Fruit fly (Drosophila melanogaster) whole organism, prepupa: ENCODE measurements around the gene CG12278.
A peak's percentile ranks its signal among the peaks of the same experiment; 100 is the strongest.

ENCODE experiments used
- Blimp-1 ChIP-seq: fragments of 200-800 bp; sonication (Bioruptor generic); optimal IDR thresholded peaks from 3 replicates; lab custom pipeline; 2017; ENCODE audit warnings: missing biosample characterization, missing genetic modification characterization, mild to moderate bottlenecking, moderate library complexity, missing genetic modification reagents
- CG10631 ChIP-seq: fragments of 200-800 bp; sonication (Bioruptor generic); optimal IDR thresholded peaks from 2 replicates; lab custom pipeline; 2016; ENCODE audit warnings: missing biosample characterization, missing genetic modification characterization
- CG10669 ChIP-seq: fragments of 200-800 bp; sonication (Bioruptor generic); optimal IDR thresholded peaks from 3 replicates; lab custom pipeline; 2018; ENCODE audit warnings: missing biosample characterization, mild to moderate bottlenecking, missing genetic modification characterization, moderate library complexity
- CG11294 ChIP-seq: fragments of 200-800 bp; sonication (Bioruptor generic); IDR thresholded peaks from 2 replicates; pipeline ENCODE4 v1.3.6; 2022; ENCODE audit warnings: missing biosample characterization, missing genetic modification characterization
- CG11762 ChIP-seq: fragments of 200-800 bp; sonication (Bioruptor generic); optimal IDR thresholded peaks from 3 replicates; lab custom pipeline; 2016; ENCODE audit warnings: missing biosample characterization, missing genetic modification characterization; ENCODE audit not compliant: insufficient read depth
- CG11902 ChIP-seq: fragments of 200-800 bp; sonication (Bioruptor generic); optimal IDR thresholded peaks from 3 replicates; lab custom pipeline; 2016; ENCODE audit warnings: missing biosample characterization, missing genetic modification characterization
- CG15336 ChIP-seq: fragments of 200-800 bp; sonication (Bioruptor generic); IDR thresholded peaks from 2 replicates; pipeline ENCODE4 v1.3.6; 2022; ENCODE audit warnings: missing biosample characterization, missing genetic modification characterization
- CG1621 ChIP-seq: fragments of 200-800 bp; sonication (Bioruptor generic); optimal IDR thresholded peaks from 3 replicates; lab custom pipeline; 2018; ENCODE audit warnings: missing biosample characterization, mild to moderate bottlenecking, missing genetic modification characterization
- CG16779 ChIP-seq: fragments of 200-800 bp; sonication (Bioruptor generic); optimal IDR thresholded peaks from 3 replicates; lab custom pipeline; 2017; ENCODE audit warnings: missing biosample characterization, mild to moderate bottlenecking, missing genetic modification characterization
- CG31627 ChIP-seq: fragments of 200-800 bp; sonication (Bioruptor generic); optimal IDR thresholded peaks from 3 replicates; lab custom pipeline; 2016; ENCODE audit warnings: missing biosample characterization, missing genetic modification characterization
- CG32006 ChIP-seq: fragments of 200-800 bp; sonication (Bioruptor generic); optimal IDR thresholded peaks from 3 replicates; lab custom pipeline; 2017; ENCODE audit warnings: missing biosample characterization, mild to moderate bottlenecking, missing genetic modification characterization
- CG3919 ChIP-seq: fragments of 200-800 bp; sonication (Bioruptor generic); optimal IDR thresholded peaks from 3 replicates; lab custom pipeline; 2016; ENCODE audit warnings: missing biosample characterization, missing genetic modification characterization
- CG4318 ChIP-seq: fragments of 200-800 bp; sonication (Bioruptor generic); optimal IDR thresholded peaks from 3 replicates; lab custom pipeline; 2017; ENCODE audit warnings: missing biosample characterization, mild to moderate bottlenecking, missing genetic modification characterization
- CG6163 ChIP-seq: fragments of 200-800 bp; sonication (Bioruptor generic); IDR thresholded peaks from 3 replicates; pipeline ENCODE4 v1.3.6; 2022; ENCODE audit warnings: missing biosample characterization, missing genetic modification characterization
- CG6276 ChIP-seq: fragments of 200-800 bp; sonication (Bioruptor generic); optimal IDR thresholded peaks from 2 replicates; lab custom pipeline; 2017; ENCODE audit warnings: missing biosample characterization, mild to moderate bottlenecking, missing genetic modification characterization
- CG6792 ChIP-seq: fragments of 200-800 bp; sonication (Bioruptor generic); optimal IDR thresholded peaks from 3 replicates; lab custom pipeline; 2016; ENCODE audit warnings: missing biosample characterization, missing genetic modification characterization
- CG6808 ChIP-seq: fragments of 200-800 bp; sonication (Bioruptor generic); optimal IDR thresholded peaks from 3 replicates; lab custom pipeline; 2017; ENCODE audit warnings: missing biosample characterization, missing genetic modification characterization, mild to moderate bottlenecking, moderate library complexity, missing genetic modification reagents
- CG7368 ChIP-seq: fragments of 200-800 bp; sonication (Bioruptor generic); optimal IDR thresholded peaks from 3 replicates; lab custom pipeline; 2016; ENCODE audit warnings: missing biosample characterization, missing genetic modification characterization
- CG8119 ChIP-seq: fragments of 200-800 bp; sonication (Bioruptor generic); IDR thresholded peaks from 3 replicates; pipeline ENCODE4 v1.3.6; 2022; ENCODE audit warnings: missing biosample characterization, missing genetic modification characterization
- CG8319 ChIP-seq: fragments of 200-800 bp; sonication (Bioruptor generic); optimal IDR thresholded peaks from 3 replicates; lab custom pipeline; 2016; ENCODE audit warnings: missing biosample characterization, missing genetic modification characterization
- CG8632 ChIP-seq: fragments of 200-800 bp; sonication (Bioruptor generic); optimal IDR thresholded peaks from 3 replicates; lab custom pipeline; 2016; ENCODE audit warnings: missing biosample characterization, missing genetic modification characterization
- CG9139 ChIP-seq: fragments of 200-800 bp; sonication (Bioruptor generic); optimal IDR thresholded peaks from 3 replicates; lab custom pipeline; 2017; ENCODE audit warnings: missing biosample characterization, mild to moderate bottlenecking, missing genetic modification characterization
- Eip78C ChIP-seq: fragments of 200-800 bp; sonication (Bioruptor generic); peaks from one replicate; lab custom pipeline; 2016; ENCODE audit warnings: missing biosample characterization, missing genetic modification characterization
- Eip93F ChIP-seq: fragments of 200-800 bp; sonication (Bioruptor generic); optimal IDR thresholded peaks from 2 replicates; lab custom pipeline; 2016; ENCODE audit warnings: missing biosample characterization, mild to moderate bottlenecking, missing genetic modification characterization
- Ets21C ChIP-seq: fragments of 200-800 bp; sonication (Bioruptor generic); optimal IDR thresholded peaks from 3 replicates; lab custom pipeline; 2016; ENCODE audit warnings: missing biosample characterization, missing genetic modification characterization
- Ets96B ChIP-seq: fragments of 200-800 bp; optimal IDR thresholded peaks from 2 replicates; lab custom pipeline; 2019; ENCODE audit warnings: missing biosample characterization, mild to moderate bottlenecking, missing genetic modification characterization, moderate library complexity
- Gug ChIP-seq: fragments of 200-800 bp; sonication (Bioruptor generic); IDR thresholded peaks from 2 replicates; pipeline ENCODE4 v1.3.6; 2022; ENCODE audit warnings: missing biosample characterization, missing genetic modification characterization
- Hr38 ChIP-seq: sonication (Bioruptor generic); optimal IDR thresholded peaks from 2 replicates; lab custom pipeline; 2016; ENCODE audit warnings: missing biosample characterization, missing genetic modification characterization
- Hr39 ChIP-seq: fragments of 200-800 bp; sonication (Bioruptor generic); optimal IDR thresholded peaks from 2 replicates; lab custom pipeline; 2016; ENCODE audit warnings: missing biosample characterization, missing genetic modification characterization
- Hr4 ChIP-seq: fragments of 200-800 bp; sonication (Bioruptor generic); optimal IDR thresholded peaks from 3 replicates; lab custom pipeline; 2016; ENCODE audit warnings: missing biosample characterization, missing genetic modification characterization
- Lpt ChIP-seq: fragments of 200-800 bp; sonication (Bioruptor generic); optimal IDR thresholded peaks from 3 replicates; lab custom pipeline; 2016; ENCODE audit warnings: missing biosample characterization, missing genetic modification characterization
- Met ChIP-seq: fragments of 200-800 bp; sonication (Bioruptor generic); optimal IDR thresholded peaks from 3 replicates; lab custom pipeline; 2016; ENCODE audit warnings: missing biosample characterization, missing genetic modification characterization
- OdsH ChIP-seq: fragments of 200-800 bp; sonication (Bioruptor generic); optimal IDR thresholded peaks from 3 replicates; lab custom pipeline; 2016; ENCODE audit warnings: missing biosample characterization, missing genetic modification characterization
- Smox ChIP-seq: fragments of 200-800 bp; sonication (Bioruptor generic); optimal IDR thresholded peaks from 3 replicates; lab custom pipeline; 2016; ENCODE audit warnings: missing biosample characterization, missing genetic modification characterization
- Sox15 ChIP-seq: fragments of 200-800 bp; sonication (Bioruptor generic); optimal IDR thresholded peaks from 3 replicates; lab custom pipeline; 2016; ENCODE audit warnings: missing biosample characterization, missing genetic modification characterization
- acj6 ChIP-seq: fragments of 200-800 bp; sonication (Bioruptor generic); optimal IDR thresholded peaks from 3 replicates; lab custom pipeline; 2016; ENCODE audit warnings: missing biosample characterization, missing genetic modification characterization
- dsx ChIP-seq: fragments of 200-800 bp; optimal IDR thresholded peaks from 3 replicates; lab custom pipeline; 2019; ENCODE audit warnings: missing biosample characterization, mild to moderate bottlenecking, missing genetic modification characterization, moderate library complexity; ENCODE audit not compliant: poor library complexity, severe bottlenecking
- eg ChIP-seq: fragments of 200-800 bp; sonication (Bioruptor generic); IDR thresholded peaks from 3 replicates; pipeline ENCODE4 v1.3.6; 2022; ENCODE audit warnings: missing biosample characterization, missing genetic modification characterization
- fd85E ChIP-seq: fragments of 200-800 bp; sonication (Bioruptor generic); optimal IDR thresholded peaks from 3 replicates; lab custom pipeline; 2016; ENCODE audit warnings: missing biosample characterization, missing genetic modification characterization
- fkh ChIP-seq: fragments of 200-800 bp; sonication (Bioruptor generic); optimal IDR thresholded peaks from 3 replicates; lab custom pipeline; 2017; ENCODE audit warnings: missing biosample characterization, mild to moderate bottlenecking, missing genetic modification characterization, moderate library complexity
- lz ChIP-seq: fragments of 200-800 bp; sonication (Bioruptor generic); optimal IDR thresholded peaks from 3 replicates; lab custom pipeline; 2016; ENCODE audit warnings: missing biosample characterization, missing genetic modification characterization
- net ChIP-seq: fragments of 200-800 bp; sonication (Bioruptor generic); optimal IDR thresholded peaks from 3 replicates; lab custom pipeline; 2016; ENCODE audit warnings: missing biosample characterization, missing genetic modification characterization
- pdm3 ChIP-seq: fragments of 200-800 bp; sonication (Bioruptor generic); optimal IDR thresholded peaks from 3 replicates; lab custom pipeline; 2016; ENCODE audit warnings: missing biosample characterization, missing genetic modification characterization
- spab ChIP-seq: fragments of 200-800 bp; sonication (Bioruptor generic); optimal IDR thresholded peaks from 2 replicates; lab custom pipeline; 2017; ENCODE audit warnings: missing biosample characterization, mild to moderate bottlenecking, missing genetic modification characterization, missing genetic modification reagents
- ss ChIP-seq, 2 experiments: fragments of 200-800 bp; sonication (Bioruptor generic); optimal IDR thresholded peaks; 2 replicates in 1 of 2; 3 replicates in 1 of 2; lab custom pipeline; 2017 to 2018; ENCODE audit warnings: mild to moderate bottlenecking in 2 of 2, missing biosample characterization in 2 of 2, missing genetic modification characterization in 2 of 2, moderate library complexity in 1 of 2
- svp ChIP-seq: fragments of 200-800 bp; sonication (Bioruptor generic); peaks from one replicate; lab custom pipeline; 2016; ENCODE audit warnings: missing biosample characterization, missing genetic modification characterization
- topi ChIP-seq: fragments of 200-800 bp; sonication (Bioruptor generic); optimal IDR thresholded peaks from 3 replicates; lab custom pipeline; 2016; ENCODE audit warnings: missing biosample characterization, missing genetic modification characterization
- vri ChIP-seq: fragments of 200-800 bp; sonication (Bioruptor generic); optimal IDR thresholded peaks from 3 replicates; lab custom pipeline; 2016; ENCODE audit warnings: missing biosample characterization, mild to moderate bottlenecking, missing genetic modification characterization

Gene CG12278

dm6 chr3R:21015636-21016035, 28.2 kb upstream of the CG12278 start, which contains the start of gene CG5697:
TSS of gene CG5697 (plus strand) at chr3R:21015949.
- TF ChIP-seq svp (GFP tag; lab: Kevin White, UChicago) = peak; percentile 96
- no peak for TF ChIP-seq CG8632 (GFP tag; lab: Kevin White, UChicago)
- peak; percentile 13 for TF ChIP-seq topi (GFP tag; lab: Kevin White, UChicago)
- peak; percentile 72 for TF ChIP-seq Eip78C (GFP tag; lab: Kevin White, UChicago)
- TF ChIP-seq vri (GFP tag; lab: Kevin White, UChicago) = peak; percentile 93
- no peak for TF ChIP-seq CG6808 (GFP tag; lab: Kevin White, UChicago)
- peak; percentile 60 for TF ChIP-seq fkh (GFP tag; lab: Kevin White, UChicago)
- TF ChIP-seq Eip93F (GFP tag; lab: Kevin White, UChicago) = no peak
- TF ChIP-seq CG3919 (GFP tag; lab: Kevin White, UChicago) = peak; percentile 3

DNA sequence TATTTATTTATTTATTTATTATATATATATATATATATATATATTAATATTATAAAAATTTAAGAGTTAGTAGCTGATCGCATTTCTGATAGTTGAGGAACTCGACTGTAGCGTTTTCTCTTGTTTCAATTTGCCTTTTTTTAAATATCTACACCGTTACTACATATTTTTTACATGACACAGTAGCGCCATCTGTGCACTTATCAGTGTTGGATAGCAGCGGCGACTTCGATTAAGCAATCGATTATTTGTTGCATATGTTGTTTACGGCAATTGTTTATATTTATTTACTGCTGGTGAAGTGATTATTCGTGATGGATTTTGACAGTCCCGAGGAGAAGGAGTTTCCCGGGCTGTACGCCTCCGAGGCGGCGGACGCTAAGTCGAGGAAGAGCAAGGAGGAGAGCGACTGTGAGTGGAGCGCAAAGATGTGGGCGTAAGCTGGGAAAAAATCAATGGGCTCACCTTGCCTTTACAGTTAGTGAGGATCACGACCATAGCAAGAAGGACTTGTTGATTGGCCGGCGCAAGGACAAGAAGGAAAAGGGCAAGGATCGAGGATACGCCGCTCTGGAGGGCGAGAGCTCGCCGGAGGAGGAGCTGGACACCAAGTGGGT, 26.3 kb upstream of the CG12278 start, which contains the start of gene Rlip:
Gene Rlip (plus strand): TSS at position 221 of the 617 bp plus-strand sequence.
- peak; percentile 12 for TF ChIP-seq CG6808 (GFP tag; lab: Kevin White, UChicago)
- no peak for TF ChIP-seq spab (GFP tag; lab: Kevin White, UChicago)
- TF ChIP-seq Eip93F (GFP tag; lab: Kevin White, UChicago) = no peak
- TF ChIP-seq fkh (GFP tag; lab: Kevin White, UChicago) = peak; percentile 76
- no peak for TF ChIP-seq CG9139 (GFP tag; lab: Kevin White, UChicago)
- peak; percentile 53 for TF ChIP-seq lz (GFP tag; lab: Kevin White, UChicago)
- peak; percentile 79 for TF ChIP-seq eg (GFP tag; lab: Robert Waterston, UW)
- peak; percentile 52 for TF ChIP-seq CG11902
- TF ChIP-seq CG15336 (GFP tag; lab: Robert Waterston, UW) = no peak
- TF ChIP-seq Ets96B (tag; lab: Kevin White, UChicago) = peak; percentile 68
- no peak for TF ChIP-seq Blimp-1 (GFP tag; lab: Kevin White, UChicago)
- TF ChIP-seq CG8119 = no peak
- peak; percentile 37 for TF ChIP-seq CG16779
- TF ChIP-seq net = no peak
- peak; percentile 11 for TF ChIP-seq CG7368 (GFP tag; lab: Kevin White, UChicago)
- peak; percentile 40 for TF ChIP-seq CG11762 (GFP tag; lab: Kevin White, UChicago)
- TF ChIP-seq Ets21C (GFP tag; lab: Kevin White, UChicago) = no peak
- TF ChIP-seq CG6276 (GFP tag; lab: Kevin White, UChicago) = peak; percentile 19
- peak; percentile 63 for TF ChIP-seq CG10669
- TF ChIP-seq pdm3 = peak; percentile 22
- no peak for TF ChIP-seq Sox15 (GFP tag; lab: Kevin White, UChicago)
- TF ChIP-seq ss (GFP tag; optimal IDR thresholded peaks at IDR 0.05; lab: Kevin White, UChicago) = peak in 1 of 2 experiments; percentile 40
- TF ChIP-seq Met (GFP tag; lab: Kevin White, UChicago) = no peak
- peak; percentile 39 for TF ChIP-seq Hr39 (GFP tag; lab: Kevin White, UChicago)
- TF ChIP-seq CG6163 (GFP tag; lab: Robert Waterston, UW) = no peak; the same call in 1 of the 3 replicates
- no peak for TF ChIP-seq OdsH (GFP tag; lab: Kevin White, UChicago)
- TF ChIP-seq dsx (GFP tag; lab: Kevin White, UChicago) = peak; percentile 1
- TF ChIP-seq Smox (GFP tag; lab: Kevin White, UChicago) = no peak
- TF ChIP-seq Eip78C (GFP tag; lab: Kevin White, UChicago) = peak; percentile 47
- peak; percentile 17 for TF ChIP-seq CG8319 (GFP tag; lab: Kevin White, UChicago)
- no peak for TF ChIP-seq Hr38 (GFP tag; lab: Kevin White, UChicago)
- TF ChIP-seq vri (GFP tag; lab: Kevin White, UChicago) = peak; percentile 49
- TF ChIP-seq CG31627 (GFP tag; lab: Kevin White, UChicago) = peak; percentile 45
- no peak for TF ChIP-seq CG11294
- TF ChIP-seq acj6 (GFP tag; lab: Kevin White, UChicago) = no peak
- no peak for TF ChIP-seq CG8632 (GFP tag; lab: Kevin White, UChicago)
- peak; percentile 14 for TF ChIP-seq CG6792 (GFP tag; lab: Kevin White, UChicago)
- TF ChIP-seq Lpt (GFP tag; lab: Kevin White, UChicago) = peak; percentile 47
- peak; percentile 61 for TF ChIP-seq CG3919 (GFP tag; lab: Kevin White, UChicago)
- TF ChIP-seq CG4318 (GFP tag; lab: Kevin White, UChicago) = no peak
- peak; percentile 51 for TF ChIP-seq topi (GFP tag; lab: Kevin White, UChicago)
- TF ChIP-seq fd85E (GFP tag; lab: Kevin White, UChicago) = no peak
- no peak for TF ChIP-seq CG32006 (GFP tag; lab: Kevin White, UChicago)
- TF ChIP-seq Hr4 (GFP tag; lab: Kevin White, UChicago) = no peak
- TF ChIP-seq Gug = peak; percentile 57
- peak; percentile 39 for TF ChIP-seq CG10631 (GFP tag; lab: Kevin White, UChicago)
- no peak for TF ChIP-seq CG1621
